Fruit fly (Drosophila melanogaster) Kc167 (cell line): Measurements from ENCODE around the gene Aven.

Experiments
- Myc ChIP-seq: fragments of >200 bp; optimal IDR thresholded peaks from 2 replicates; lab custom pipeline; 2017; ENCODE audit warnings: missing external identifiers
- psq ChIP-seq: fragments of >200 bp; optimal IDR thresholded peaks from 2 replicates; lab custom pipeline; 2017; ENCODE audit warnings: missing external identifiers

DNA sequence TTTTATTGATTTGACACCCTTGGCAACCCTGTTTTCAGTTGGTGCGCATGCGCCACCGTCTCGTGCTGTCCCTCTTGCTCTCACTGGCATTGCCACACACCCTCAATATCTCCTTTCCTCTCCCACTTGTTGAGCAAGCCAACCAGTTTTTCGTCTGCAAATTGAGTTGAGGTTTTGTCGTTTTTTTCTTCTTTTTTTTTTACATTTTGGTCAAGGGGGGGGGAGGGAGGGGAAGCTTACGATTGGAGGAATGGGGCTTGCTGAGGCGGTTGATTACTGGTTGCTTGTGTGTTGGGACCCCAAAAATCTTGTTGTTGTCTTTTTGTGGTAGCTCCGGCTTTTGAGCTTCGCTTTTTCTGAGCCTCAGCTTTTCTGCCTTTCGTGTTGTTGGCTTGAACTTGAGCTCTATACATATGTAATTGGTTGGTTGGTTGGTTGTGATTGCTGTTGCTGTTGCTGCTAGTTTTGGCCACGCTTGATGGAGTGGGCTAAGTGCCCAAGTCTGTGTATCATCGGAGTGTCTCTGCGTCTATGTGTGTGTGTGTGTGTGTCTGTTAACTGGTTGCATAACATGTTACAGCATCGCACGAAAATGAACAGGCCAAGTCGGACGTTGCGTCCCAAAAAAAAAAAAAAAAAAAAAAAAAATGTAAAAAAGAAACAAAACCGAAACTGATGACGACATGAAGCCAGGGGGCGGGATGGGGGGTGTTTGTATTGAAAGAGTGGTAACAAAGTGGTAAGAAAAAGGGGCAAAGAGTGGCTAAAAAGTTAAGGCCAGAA lies 47.3 kb upstream of the Aven start:
- no peak for TF ChIP-seq psq
- TF ChIP-seq Myc (lab: Kevin White, UChicago) = no peak
